Comparison of ENCODE assay signal across 2 fruit fly cellular contexts in genomic region chr3L:4070221-4070995, dm6.
TF ChIP-seq lines count a peak whose summit lies in the region.

No protein-coding gene starts in this region.

TF ChIP-seq in whole organism, embryonic, 481 proteins besides CTCF, POLR2A, EP300 and RAD21 (continued from another document and continues in another):
- TF ChIP-seq Meics (GFP tag; optimal IDR thresholded peaks at IDR 0.05; lab: Kevin White, UChicago), result peak; percentile 85
- TF ChIP-seq Mad (GFP tag; optimal IDR thresholded peaks at IDR 0.05; lab: Kevin White, UChicago), result peak; percentile 81
- TF ChIP-seq NC2α (GFP tag; optimal IDR thresholded peaks at IDR 0.05; lab: Kevin White, UChicago), result peak; percentile 72
- TF ChIP-seq Camta (GFP tag; optimal IDR thresholded peaks at IDR 0.05; lab: Kevin White, UChicago), result peak; percentile 66
- no peak for TF ChIP-seq CG13287 (GFP tag; IDR thresholded peaks at IDR 0.05; lab: Robert Waterston, UW; ENCODE audit: partially characterized antibody)
- peak; percentile 94 for TF ChIP-seq Dbx (GFP tag; IDR thresholded peaks at IDR 0.05; lab: Robert Waterston, UW)
- peak; percentile 27 for TF ChIP-seq CG14965 (GFP tag; optimal IDR thresholded peaks at IDR 0.05; lab: Kevin White, UChicago; ENCODE audit: borderline replicate concordance)
- peak; percentile 67 for TF ChIP-seq Asciz (GFP tag; optimal IDR thresholded peaks at IDR 0.05; lab: Kevin White, UChicago)
- TF ChIP-seq CG11247 (GFP tag; IDR thresholded peaks at IDR 0.05; lab: Robert Waterston, UW), result peak; percentile 93
- peak; percentile 94 for TF ChIP-seq CG5953 (GFP tag; IDR thresholded peaks at IDR 0.05; lab: Robert Waterston, UW)
- no peak for TF ChIP-seq stwl (tag; optimal IDR thresholded peaks at IDR 0.05; lab: Kevin White, UChicago)
- no peak for TF ChIP-seq zen2 (GFP tag; IDR thresholded peaks at IDR 0.05; lab: Robert Waterston, UW; ENCODE audit: partially characterized antibody)
- peak; percentile 84 to 90 for TF ChIP-seq Hr51 (GFP tag; optimal IDR thresholded peaks at IDR 0.05; lab: Kevin White, UChicago)
- TF ChIP-seq fu2 (GFP tag; optimal IDR thresholded peaks at IDR 0.05; lab: Kevin White, UChicago), result peak; percentile 89
- TF ChIP-seq CG18262 (tag; optimal IDR thresholded peaks at IDR 0.05; lab: Kevin White, UChicago), result peak; percentile 56
- TF ChIP-seq HLH4C (GFP tag; IDR thresholded peaks at IDR 0.05; lab: Robert Waterston, UW; ENCODE audit: partially characterized antibody), result no peak
- no peak for TF ChIP-seq TFAM (GFP tag; optimal IDR thresholded peaks at IDR 0.05; lab: Kevin White, UChicago)
- TF ChIP-seq CG31224 (GFP tag; IDR thresholded peaks at IDR 0.05; lab: Robert Waterston, UW), result peak; percentile 74
- peak; percentile 90 for TF ChIP-seq Oli (tag; optimal IDR thresholded peaks at IDR 0.05; lab: Kevin White, UChicago)
- peak; percentile 85 for TF ChIP-seq B-H1 (GFP tag; IDR thresholded peaks at IDR 0.05; lab: Robert Waterston, UW)
- no peak for TF ChIP-seq sc (optimal IDR thresholded peaks at IDR 0.05; lab: Kevin White, UChicago)
- TF ChIP-seq sc (GFP tag; optimal IDR thresholded peaks at IDR 0.05; lab: Kevin White, UChicago), result peak; percentile 69
- peak; percentile 65 for TF ChIP-seq trh (GFP tag; optimal IDR thresholded peaks at IDR 0.05; lab: Kevin White, UChicago)
- peak; percentile 91 for TF ChIP-seq al (GFP tag; IDR thresholded peaks at IDR 0.05; lab: Robert Waterston, UW)
- no peak for TF ChIP-seq D19A (tag; optimal IDR thresholded peaks at IDR 0.05; lab: Kevin White, UChicago)
- peak; percentile 98 for TF ChIP-seq D19B (GFP tag; optimal IDR thresholded peaks at IDR 0.05; lab: Kevin White, UChicago)
- TF ChIP-seq lov (optimal IDR thresholded peaks at IDR 0.05; lab: Kevin White, UChicago), result no peak
- peak; percentile 82; the same call in 2 of the 3 replicates for TF ChIP-seq lov (GFP tag; IDR thresholded peaks at IDR 0.05; lab: Robert Waterston, UW)
- TF ChIP-seq kni (GFP tag; optimal IDR thresholded peaks at IDR 0.05; lab: Kevin White, UChicago), result no peak
- peak; percentile 20; the same call in 1 of the 2 replicates for TF ChIP-seq Dref (GFP tag; IDR thresholded peaks at IDR 0.05; lab: Robert Waterston, UW)
- peak; percentile 87 for TF ChIP-seq CG7357 (GFP tag; IDR thresholded peaks at IDR 0.05; lab: Robert Waterston, UW)
- TF ChIP-seq CG8478 (optimal IDR thresholded peaks at IDR 0.05; lab: Kevin White, UChicago), result no peak
- TF ChIP-seq Oaz (GFP tag; IDR thresholded peaks at IDR 0.05; lab: Robert Waterston, UW), result peak; percentile 90
- peak; percentile 76 for TF ChIP-seq Bteb2 (GFP tag; optimal IDR thresholded peaks at IDR 0.05; lab: Kevin White, UChicago)
- TF ChIP-seq Hsf (GFP tag; optimal IDR thresholded peaks at IDR 0.05; lab: Kevin White, UChicago), result peak; percentile 92
- TF ChIP-seq CG17328 (GFP tag; IDR thresholded peaks at IDR 0.05; lab: Robert Waterston, UW), result peak; percentile 94
- TF ChIP-seq HmgD (GFP tag; optimal IDR thresholded peaks at IDR 0.05; lab: Kevin White, UChicago), result peak; percentile 81
- TF ChIP-seq CG10654 (GFP tag; optimal IDR thresholded peaks at IDR 0.05; lab: Kevin White, UChicago), result peak; percentile 77
- TF ChIP-seq CG8290 (GFP tag; optimal IDR thresholded peaks at IDR 0.05; lab: Kevin White, UChicago), result no peak
- TF ChIP-seq CG8290 (tag; optimal IDR thresholded peaks at IDR 0.05; lab: Kevin White, UChicago), result peak in 1 of 2 experiments; percentile 96
- peak; percentile 78 for TF ChIP-seq CG4820 (GFP tag; optimal IDR thresholded peaks at IDR 0.05; lab: Kevin White, UChicago)
- TF ChIP-seq CG14050 (GFP tag; IDR thresholded peaks at IDR 0.05; lab: Robert Waterston, UW), result peak; percentile 90
- peak; percentile 90 for TF ChIP-seq Xrp1 (GFP tag; IDR thresholded peaks at IDR 0.05; lab: Robert Waterston, UW)
- TF ChIP-seq knrl (GFP tag; IDR thresholded peaks at IDR 0.05; lab: Robert Waterston, UW; ENCODE audit: partially characterized antibody), result no peak
- TF ChIP-seq Vsx1 (GFP tag; optimal IDR thresholded peaks at IDR 0.05; lab: Kevin White, UChicago), result peak; percentile 63
- no peak for TF ChIP-seq CG13894 (tag; optimal IDR thresholded peaks at IDR 0.05; lab: Kevin White, UChicago)
- TF ChIP-seq ham (GFP tag; IDR thresholded peaks at IDR 0.05; lab: Robert Waterston, UW), result peak; percentile 74; the same call in 1 of the 2 replicates
- peak; percentile 69 for TF ChIP-seq E2f2 (GFP tag; IDR thresholded peaks at IDR 0.05; lab: Robert Waterston, UW)
- no peak for TF ChIP-seq tna (GFP tag; IDR thresholded peaks at IDR 0.05; lab: Robert Waterston, UW; ENCODE audit: partially characterized antibody)
- peak; percentile 83 for TF ChIP-seq Chrac-16 (GFP tag; optimal IDR thresholded peaks at IDR 0.05; lab: Kevin White, UChicago)
- TF ChIP-seq MBD-R2 (GFP tag; IDR thresholded peaks at IDR 0.05; lab: Robert Waterston, UW), result peak; percentile 73
- peak; percentile 73 for TF ChIP-seq eyg (GFP tag; optimal IDR thresholded peaks at IDR 0.05; lab: Kevin White, UChicago)
- no peak for TF ChIP-seq CG14860 (GFP tag; IDR thresholded peaks at IDR 0.05; lab: Robert Waterston, UW; ENCODE audit: partially characterized antibody)
- TF ChIP-seq CG11504 (tag; optimal IDR thresholded peaks at IDR 0.05; lab: Kevin White, UChicago), result peak; percentile 86
- peak; percentile 90 for TF ChIP-seq oc (tag; optimal IDR thresholded peaks at IDR 0.05; lab: Kevin White, UChicago)
- TF ChIP-seq Hr39 (optimal IDR thresholded peaks at IDR 0.05; lab: Kevin White, UChicago), result no peak
- TF ChIP-seq HHEX (GFP tag; optimal IDR thresholded peaks at IDR 0.05; lab: Kevin White, UChicago), result peak; percentile 85
- TF ChIP-seq CG2712 (tag; optimal IDR thresholded peaks at IDR 0.05; lab: Kevin White, UChicago), result no peak
- peak; percentile 46 for TF ChIP-seq CG12104 (GFP tag; optimal IDR thresholded peaks at IDR 0.05; lab: Kevin White, UChicago)
- peak; percentile 56 for TF ChIP-seq CG4854 (GFP tag; optimal IDR thresholded peaks at IDR 0.05; lab: Kevin White, UChicago)
- TF ChIP-seq Ssrp (tag; optimal IDR thresholded peaks at IDR 0.05; lab: Kevin White, UChicago), result peak; percentile 83
- TF ChIP-seq Jarid2 (GFP tag; optimal IDR thresholded peaks at IDR 0.05; lab: Kevin White, UChicago), result peak; percentile 47
- TF ChIP-seq CG12071 (GFP tag; optimal IDR thresholded peaks at IDR 0.05; lab: Kevin White, UChicago), result peak; percentile 89
- TF ChIP-seq aop (GFP tag; IDR thresholded peaks at IDR 0.05; lab: Robert Waterston, UW), result peak; percentile 70; the same call in 1 of the 2 replicates
- TF ChIP-seq CG7928 (GFP tag; optimal IDR thresholded peaks at IDR 0.05; lab: Kevin White, UChicago), result peak; percentile 64

TF ChIP-seq in whole organism, prepupa, 60 proteins besides CTCF, POLR2A, EP300 and RAD21 (continued from another document):
- TF ChIP-seq spab (GFP tag; optimal IDR thresholded peaks at IDR 0.05; lab: Kevin White, UChicago) (peak; percentile 96), CG4318 (GFP tag; optimal IDR thresholded peaks at IDR 0.05; lab: Kevin White, UChicago) (peak; percentile 97), CG11294 (GFP tag; IDR thresholded peaks at IDR 0.05; lab: Robert Waterston, UW) (peak; percentile 98), Hr4 (GFP tag; optimal IDR thresholded peaks at IDR 0.05; lab: Kevin White, UChicago) (peak; percentile 99), Blimp-1 (GFP tag; optimal IDR thresholded peaks at IDR 0.05; lab: Kevin White, UChicago) (peak; percentile 91), fd59A (GFP tag; optimal IDR thresholded peaks at IDR 0.05; lab: Kevin White, UChicago) (peak; percentile 98), Hr39 (GFP tag; optimal IDR thresholded peaks at IDR 0.05; lab: Kevin White, UChicago) (peak; percentile 99), CG6808 (GFP tag; optimal IDR thresholded peaks at IDR 0.05; lab: Kevin White, UChicago) (peak; percentile 95), CG6163 (GFP tag; IDR thresholded peaks at IDR 0.05; lab: Robert Waterston, UW) (peak; percentile 99)
